Worm (Caenorhabditis elegans) whole organism, early embryonic: ENCODE data around the gene msp-45.

Experiments used
- aly-1 ChIP-seq: sonication (generic microtip); optimal IDR thresholded peaks from 2 replicates; lab custom pipeline; 2016; ENCODE audit warnings: missing genetic modification characterization, missing compliant biosample characterization
- ama-1 ChIP-seq: fragments of 150-350 bp; optimal IDR thresholded peaks from 2 replicates; lab custom pipeline; 2014
- ceh-13 ChIP-seq: fragments of 200-800 bp; sonication (Bioruptor generic); optimal IDR thresholded peaks from 2 replicates; lab custom pipeline; 2018; ENCODE audit warnings: mild to moderate bottlenecking, missing genetic modification characterization, missing compliant biosample characterization
- flt-1 ChIP-seq: fragments of 200-800 bp; sonication (Bioruptor generic); IDR thresholded peaks from 2 replicates; pipeline ENCODE4 v1.3.6; 2022; ENCODE audit warnings: missing genetic modification characterization, missing compliant biosample characterization
- hnd-1 ChIP-seq: sonication (generic microtip); optimal IDR thresholded peaks from 2 replicates; lab custom pipeline; 2016; ENCODE audit warnings: missing genetic modification characterization, missing compliant biosample characterization
- tbx-11 ChIP-seq: fragments of 200-800 bp; sonication (Bioruptor generic); IDR thresholded peaks from 2 replicates; pipeline ENCODE4 v1.3.6; 2022; ENCODE audit warnings: missing genetic modification characterization, missing compliant biosample characterization

ce11 chrII:5157525-5157924 is 642 bp upstream of the msp-45 start, which contains the start of gene srb-13:
- TF ChIP-seq ama-1 (lab: Kevin White, UChicago) (no peak), hnd-1 (tag; lab: Kevin White, UChicago) (no peak), flt-1 (GFP tag; lab: Robert Waterston, UW) (no peak), ceh-13 (GFP tag; lab: Kevin White, UChicago) (no peak), aly-1 (tag; lab: Kevin White, UChicago) (no peak), tbx-11 (GFP tag; lab: Robert Waterston, UW) (no peak)
